Fruit fly (Drosophila melanogaster) whole organism, embryonic: ENCODE measurements around the gene CG11149.

Source experiments
- Ada2b ChIP-seq: fragments of 200-800 bp; sonication (Bioruptor generic); IDR thresholded peaks from 2 replicates; pipeline ENCODE4 v1.3.6; 2022; ENCODE audit warnings: missing biosample characterization, missing genetic modification characterization
- Aef1 ChIP-seq: fragments of 200-800 bp; sonication (Bioruptor generic); IDR thresholded peaks from 3 replicates; pipeline ENCODE4 v1.3.6; 2022; ENCODE audit warnings: missing biosample characterization, missing genetic modification characterization
- Bdp1 ChIP-seq: fragments of 200-800 bp; sonication (Bioruptor generic); optimal IDR thresholded peaks from 3 replicates; lab custom pipeline; 2016; ENCODE audit warnings: missing biosample characterization, missing genetic modification characterization
- CG10543 ChIP-seq: fragments of 200-800 bp; sonication (Bioruptor generic); optimal IDR thresholded peaks from 3 replicates; lab custom pipeline; 2017; ENCODE audit warnings: missing biosample characterization, mild to moderate bottlenecking, missing genetic modification characterization, moderate library complexity
- CG11504 ChIP-seq: fragments of 200-800 bp; sonication (Bioruptor generic); optimal IDR thresholded peaks from 3 replicates; lab custom pipeline; 2019; ENCODE audit warnings: missing biosample characterization, mild to moderate bottlenecking, missing genetic modification characterization, moderate library complexity
- CG1233 ChIP-seq: fragments of 200-800 bp; sonication (Bioruptor generic); optimal IDR thresholded peaks from 4 replicates; lab custom pipeline; 2018; ENCODE audit warnings: missing biosample characterization, mild to moderate bottlenecking, missing genetic modification characterization
- CG12659 ChIP-seq: fragments of 200-800 bp; sonication (Bioruptor generic); optimal IDR thresholded peaks from 3 replicates; lab custom pipeline; 2017; ENCODE audit warnings: mild to moderate bottlenecking, missing biosample characterization, missing genetic modification reagents, missing genetic modification characterization
- CG14860 ChIP-seq: fragments of 200-800 bp; sonication (Bioruptor generic); IDR thresholded peaks from 3 replicates; pipeline ENCODE4 v1.3.6; 2022; ENCODE audit warnings: missing biosample characterization, missing genetic modification characterization; ENCODE audit not compliant: partially characterized antibody
- CG17385 ChIP-seq: fragments of 200-800 bp; sonication (Bioruptor generic); optimal IDR thresholded peaks from 3 replicates; lab custom pipeline; 2018; ENCODE audit warnings: missing biosample characterization, mild to moderate bottlenecking, missing genetic modification characterization
- CG30403 ChIP-seq: fragments of 200-800 bp; sonication (Bioruptor generic); optimal IDR thresholded peaks from 3 replicates; lab custom pipeline; 2016; ENCODE audit warnings: missing biosample characterization, missing genetic modification characterization
- CG3281 ChIP-seq: fragments of 200-800 bp; sonication (Bioruptor generic); optimal IDR thresholded peaks from 3 replicates; lab custom pipeline; 2017; ENCODE audit warnings: missing biosample characterization, mild to moderate bottlenecking, missing genetic modification characterization
- CG33213 ChIP-seq: fragments of 200-800 bp; sonication (Bioruptor generic); optimal IDR thresholded peaks from 3 replicates; lab custom pipeline; 2016; ENCODE audit warnings: missing biosample characterization, missing genetic modification characterization
- CG4360 ChIP-seq: fragments of 200-800 bp; sonication (Bioruptor generic); IDR thresholded peaks from 2 replicates; pipeline ENCODE4 v1.3.6; 2022; ENCODE audit warnings: missing biosample characterization, missing genetic modification characterization
- CG6765 ChIP-seq: fragments of 200-800 bp; sonication (Bioruptor generic); optimal IDR thresholded peaks from 3 replicates; lab custom pipeline; 2017; ENCODE audit warnings: missing biosample characterization, mild to moderate bottlenecking, missing genetic modification characterization
- CG6791 ChIP-seq: fragments of 200-800 bp; sonication (Bioruptor generic); IDR thresholded peaks from 3 replicates; pipeline ENCODE4 v1.3.6; 2022; ENCODE audit warnings: missing biosample characterization, missing genetic modification characterization; ENCODE audit not compliant: partially characterized antibody
- CTCF ChIP-seq: fragments of 200-800 bp; sonication (Bioruptor generic); optimal IDR thresholded peaks from 2 replicates; lab custom pipeline; 2017; ENCODE audit warnings: missing biosample characterization, mild to moderate bottlenecking, missing genetic modification characterization, moderate library complexity
- Chrac-16 ChIP-seq: fragments of 200-800 bp; sonication (Bioruptor generic); optimal IDR thresholded peaks from 3 replicates; lab custom pipeline; 2016; ENCODE audit warnings: missing biosample characterization, missing genetic modification characterization
- CrebB ChIP-seq: fragments of 200-800 bp; sonication (Bioruptor generic); optimal IDR thresholded peaks from 3 replicates; lab custom pipeline; 2018; ENCODE audit warnings: missing biosample characterization, mild to moderate bottlenecking, missing genetic modification characterization
- D19A ChIP-seq: fragments of 200-800 bp; optimal IDR thresholded peaks from 3 replicates; lab custom pipeline; 2019; ENCODE audit warnings: missing biosample characterization, mild to moderate bottlenecking, missing genetic modification characterization, moderate library complexity
- D19B ChIP-seq: fragments of 200-800 bp; sonication (Bioruptor generic); optimal IDR thresholded peaks from 2 replicates; lab custom pipeline; 2017; ENCODE audit warnings: missing biosample characterization, mild to moderate bottlenecking, missing genetic modification characterization
- Dbx ChIP-seq: fragments of 200-800 bp; sonication (Bioruptor generic); IDR thresholded peaks from 3 replicates; pipeline ENCODE4 v1.3.6; 2022; ENCODE audit warnings: missing biosample characterization, missing genetic modification characterization
- Dll ChIP-seq: fragments of 200-800 bp; sonication (Bioruptor generic); IDR thresholded peaks from 4 replicates; pipeline ENCODE4 v1.3.6; 2022; ENCODE audit warnings: missing biosample characterization, missing genetic modification characterization; ENCODE audit not compliant: partially characterized antibody
- Fer2 ChIP-seq: fragments of 200-800 bp; sonication (Bioruptor generic); optimal IDR thresholded peaks from 2 replicates; lab custom pipeline; 2018; ENCODE audit warnings: missing biosample characterization, mild to moderate bottlenecking, missing genetic modification characterization, moderate library complexity
- Fer3 ChIP-seq: fragments of 200-800 bp; sonication (Bioruptor generic); optimal IDR thresholded peaks from 2 replicates; lab custom pipeline; 2018; ENCODE audit warnings: missing biosample characterization, mild to moderate bottlenecking, missing genetic modification characterization, moderate library complexity
- Hr51 ChIP-seq, 2 experiments: fragments of 200-800 bp; sonication (Bioruptor generic); optimal IDR thresholded peaks; 2 replicates in 1 of 2; 3 replicates in 1 of 2; lab custom pipeline; 2016 to 2018; ENCODE audit warnings: missing biosample characterization in 2 of 2, missing genetic modification characterization in 2 of 2, mild to moderate bottlenecking in 1 of 2, moderate library complexity in 1 of 2
- MESR4 ChIP-seq: fragments of 200-800 bp; sonication (Bioruptor generic); optimal IDR thresholded peaks from 2 replicates; lab custom pipeline; 2018; ENCODE audit warnings: missing biosample characterization, mild to moderate bottlenecking, missing genetic modification characterization, moderate library complexity
- Neu2 ChIP-seq: fragments of 200-800 bp; sonication (Bioruptor generic); optimal IDR thresholded peaks from 3 replicates; lab custom pipeline; 2016; ENCODE audit warnings: missing biosample characterization, missing genetic modification characterization, borderline replicate concordance
- NfI ChIP-seq: fragments of 200-800 bp; sonication (Bioruptor generic); optimal IDR thresholded peaks from 3 replicates; lab custom pipeline; 2018; ENCODE audit warnings: missing biosample characterization, mild to moderate bottlenecking, missing genetic modification characterization, moderate library complexity
- Ravus ChIP-seq: fragments of 200-800 bp; sonication (Bioruptor generic); IDR thresholded peaks from 2 replicates; pipeline ENCODE4 v1.3.6; 2022; ENCODE audit warnings: missing biosample characterization, missing genetic modification characterization
- Rfx ChIP-seq: fragments of 200-800 bp; sonication (Bioruptor generic); IDR thresholded peaks from 2 replicates; pipeline ENCODE4 v1.3.6; 2022; ENCODE audit warnings: missing biosample characterization, missing genetic modification characterization
- Side ChIP-seq: fragments of 200-800 bp; sonication (Bioruptor generic); optimal IDR thresholded peaks from 2 replicates; lab custom pipeline; 2016; ENCODE audit warnings: missing biosample characterization, missing genetic modification characterization
- Taf1 ChIP-seq: fragments of 200-800 bp; sonication (Bioruptor generic); IDR thresholded peaks from 2 replicates; pipeline ENCODE4 v1.3.6; 2022; ENCODE audit warnings: missing biosample characterization, missing genetic modification characterization
- btn ChIP-seq: fragments of 200-800 bp; sonication (Bioruptor generic); optimal IDR thresholded peaks from 2 replicates; lab custom pipeline; 2016; ENCODE audit warnings: missing biosample characterization, missing genetic modification characterization
- esg ChIP-seq: fragments of 200-800 bp; sonication (Bioruptor generic); conservative IDR thresholded peaks from 2 replicates; pipeline ENCODE4 v1.3.6; 2022; ENCODE audit warnings: missing biosample characterization, missing genetic modification characterization
- grau ChIP-seq: fragments of 200-800 bp; optimal IDR thresholded peaks from 3 replicates; lab custom pipeline; 2019; ENCODE audit warnings: missing biosample characterization, mild to moderate bottlenecking, missing genetic modification characterization, moderate library complexity
- gro ChIP-seq: fragments of 200-800 bp; sonication (Bioruptor generic); optimal IDR thresholded peaks from 2 replicates; lab custom pipeline; 2016; ENCODE audit warnings: missing biosample characterization, missing genetic modification characterization
- hbn ChIP-seq: fragments of 200-800 bp; sonication (Bioruptor generic); IDR thresholded peaks from 2 replicates; pipeline ENCODE4 v1.3.6; 2022; ENCODE audit warnings: missing biosample characterization, missing genetic modification characterization; ENCODE audit not compliant: partially characterized antibody
- kni ChIP-seq: fragments of 200-800 bp; sonication (Bioruptor generic); optimal IDR thresholded peaks from 3 replicates; lab custom pipeline; 2017; ENCODE audit warnings: mild to moderate bottlenecking, missing biosample characterization, missing genetic modification reagents, missing genetic modification characterization
- lilli ChIP-seq: fragments of 200-800 bp; sonication (Bioruptor generic); optimal IDR thresholded peaks from 3 replicates; lab custom pipeline; 2016; ENCODE audit warnings: missing biosample characterization, missing genetic modification characterization
- nau ChIP-seq: fragments of 200-800 bp; sonication (Bioruptor generic); optimal IDR thresholded peaks from 3 replicates; lab custom pipeline; 2017; ENCODE audit warnings: missing biosample characterization, mild to moderate bottlenecking, missing genetic modification characterization, missing genetic modification reagents
- odd ChIP-seq: fragments of 200-800 bp; sonication (Bioruptor generic); optimal IDR thresholded peaks from 2 replicates; lab custom pipeline; 2017; ENCODE audit warnings: missing biosample characterization, mild to moderate bottlenecking, missing genetic modification characterization
- peb ChIP-seq: fragments of 200-800 bp; sonication (Bioruptor generic); IDR thresholded peaks from 2 replicates; pipeline ENCODE4 v1.3.6; 2022; ENCODE audit warnings: missing biosample characterization, missing genetic modification characterization
- pzg ChIP-seq: fragments of 200-800 bp; sonication (Bioruptor generic); optimal IDR thresholded peaks from 3 replicates; lab custom pipeline; 2018; ENCODE audit warnings: missing biosample characterization, mild to moderate bottlenecking, missing genetic modification characterization, moderate library complexity
- ssp ChIP-seq: fragments of 200-800 bp; sonication (Bioruptor generic); IDR thresholded peaks from 2 replicates; pipeline ENCODE4 v1.3.6; 2022; ENCODE audit warnings: missing biosample characterization, missing genetic modification characterization
- stwl ChIP-seq: fragments of 200-800 bp; sonication (Bioruptor generic); optimal IDR thresholded peaks from 3 replicates; lab custom pipeline; 2018; ENCODE audit warnings: missing biosample characterization, mild to moderate bottlenecking, missing genetic modification characterization, moderate library complexity
- ttk ChIP-seq: fragments of 200-800 bp; sonication (Bioruptor generic); IDR thresholded peaks from 2 replicates; pipeline ENCODE4 v2.1.2; 2022; ENCODE audit warnings: missing biosample characterization, missing genetic modification characterization
- zf30C ChIP-seq: fragments of 200-800 bp; sonication (Bioruptor generic); optimal IDR thresholded peaks from 3 replicates; lab custom pipeline; 2018; ENCODE audit warnings: missing biosample characterization, mild to moderate bottlenecking, missing genetic modification characterization

Gene CG11149

DNA sequence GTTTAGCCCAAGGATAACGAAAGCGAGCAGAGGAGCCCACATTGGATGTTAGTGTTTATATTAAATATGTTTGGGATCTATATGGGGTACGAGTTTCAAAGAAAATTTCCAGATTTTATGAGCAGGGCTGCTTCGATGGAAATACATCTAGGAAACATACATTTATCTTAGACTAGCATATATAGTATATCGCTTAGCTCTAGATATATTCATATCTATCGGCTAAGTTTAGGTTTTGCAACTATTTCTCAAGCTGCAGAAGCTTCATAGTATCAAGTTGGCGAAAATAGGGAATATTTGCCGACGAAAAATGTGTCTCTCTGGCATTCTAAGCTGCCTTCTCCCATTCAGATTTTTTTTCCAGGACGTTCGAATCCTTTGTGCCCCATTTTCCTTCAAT lies 8.0 kb upstream of the CG11149 start, which contains the start of gene CG14006 (continued):
- TF ChIP-seq odd (GFP tag; lab: Kevin White, UChicago) = no peak
- TF ChIP-seq Neu2 = no peak
- TF ChIP-seq ssp (GFP tag; lab: Robert Waterston, UW) = no peak
- no peak for TF ChIP-seq hbn (GFP tag; lab: Robert Waterston, UW)

DNA sequence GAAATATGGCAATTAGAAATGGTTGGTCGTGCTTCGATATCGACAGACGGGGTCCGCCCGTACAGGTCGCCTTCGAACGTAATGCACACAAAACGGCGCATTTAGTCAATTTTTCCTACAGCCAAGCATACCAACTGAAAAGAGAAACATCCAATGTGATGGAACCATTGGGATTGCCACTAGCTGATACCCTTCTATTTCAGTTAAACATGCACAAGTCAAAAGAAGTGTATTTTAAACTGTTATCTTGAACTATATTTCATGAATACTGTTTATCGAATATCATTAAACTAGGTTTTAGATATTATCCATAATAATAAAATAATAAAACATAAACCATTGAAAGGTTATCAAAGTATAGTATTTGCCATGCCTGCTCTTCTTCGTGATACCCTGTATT lies 5.3 kb upstream of the CG11149 start:
- peak; percentile 84 for TF ChIP-seq grau (tag; lab: Kevin White, UChicago)
- no peak for TF ChIP-seq Hr51 (GFP tag; optimal IDR thresholded peaks at IDR 0.05; lab: Kevin White, UChicago)
- TF ChIP-seq D19A = peak; percentile 58
- no peak for TF ChIP-seq esg (GFP tag; lab: Robert Waterston, UW)
- TF ChIP-seq D19B (GFP tag; lab: Kevin White, UChicago) = peak; percentile 24
- TF ChIP-seq, all 482 proteins: peak for 3

DNA sequence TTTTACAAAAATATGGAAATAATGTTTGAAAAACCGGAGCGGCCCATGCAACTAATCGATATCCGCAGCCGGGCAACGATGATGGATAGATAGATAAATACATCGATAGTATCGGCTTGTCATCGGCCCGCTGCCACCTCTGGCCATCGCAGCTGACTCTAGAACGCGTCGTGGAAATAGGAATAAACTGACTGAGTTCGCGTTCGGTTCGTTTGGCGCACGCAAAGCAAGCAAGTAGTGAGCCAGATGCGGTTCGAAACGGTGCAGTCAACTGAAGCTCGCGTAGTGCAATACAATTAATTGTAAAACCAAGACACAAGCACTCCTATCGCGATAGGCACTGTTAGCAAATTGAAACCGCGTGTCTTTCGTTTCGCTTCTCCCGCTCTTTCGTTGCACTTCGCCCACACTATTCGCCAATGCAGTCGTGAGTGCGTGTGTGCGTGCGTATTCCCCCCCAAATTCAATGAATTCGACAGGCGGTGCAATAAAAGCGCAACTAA lies 3.9 kb upstream of the CG11149 start, which contains the start of gene CG11030:
Gene CG11030, plus strand, starts transcription at position 136 of the 503 bp plus-strand sequence.
- TF ChIP-seq Ravus (GFP tag; lab: Robert Waterston, UW) (no peak), Fer2 (tag; lab: Kevin White, UChicago) (no peak), CG30403 (GFP tag; lab: Kevin White, UChicago) (peak; percentile 17), Chrac-16 (GFP tag; lab: Kevin White, UChicago) (no peak), Aef1 (GFP tag; lab: Robert Waterston, UW) (0 out of 3 replicates have a peak, but pooled peaks have one; percentile 22), NfI (GFP tag; lab: Kevin White, UChicago) (peak; percentile 13), peb (GFP tag; lab: Robert Waterston, UW) (0 out of 2 replicates have a peak, but pooled peaks have one; percentile 18), ttk (no peak), Dbx (GFP tag; lab: Robert Waterston, UW) (peak; percentile 67; the same call in 2 of the 3 replicates), gro (GFP tag; lab: Kevin White, UChicago) (no peak), CG3281 (GFP tag; lab: Kevin White, UChicago) (peak; percentile 3), Bdp1 (GFP tag; lab: Kevin White, UChicago) (no peak), CG11504 (tag; lab: Kevin White, UChicago) (peak; percentile 15), lilli (GFP tag; lab: Kevin White, UChicago) (peak; percentile 39), CG1233 (GFP tag; lab: Kevin White, UChicago) (no peak), MESR4 (peak; percentile 75), CG17385 (GFP tag; lab: Kevin White, UChicago) (no peak), Ada2b (no peak), Hr51 (GFP tag; optimal IDR thresholded peaks at IDR 0.05; lab: Kevin White, UChicago) (no peak), Fer3 (tag; lab: Kevin White, UChicago) (peak; percentile 13), zf30C (no peak), CG12659 (GFP tag; lab: Kevin White, UChicago) (peak; percentile 44), Taf1 (GFP tag; lab: Robert Waterston, UW) (no peak), CG33213 (GFP tag; lab: Kevin White, UChicago) (peak; percentile 31), nau (GFP tag; lab: Kevin White, UChicago) (no peak), kni (peak; percentile 43), btn (no peak), odd (GFP tag; lab: Kevin White, UChicago) (no peak), pzg (peak; percentile 79), CG10543 (GFP tag; lab: Kevin White, UChicago) (no peak), Rfx (GFP tag; lab: Robert Waterston, UW) (peak; percentile 68), CrebB (tag; lab: Kevin White, UChicago) (peak; percentile 20), CG6765 (GFP tag; lab: Kevin White, UChicago) (no peak), CG14860 (peak; percentile 99), CG4360 (GFP tag; lab: Robert Waterston, UW) (no peak), CG6791 (peak; percentile 100), stwl (peak; percentile 57), Side (GFP tag; lab: Kevin White, UChicago) (no peak), CTCF (GFP tag; lab: Kevin White, UChicago) (no peak), Dll (GFP tag; lab: Robert Waterston, UW) (peak; percentile 98)
